Worm (Caenorhabditis elegans): ENCODE measurements around the gene srx-5.

The srx-5 gene

DNA sequence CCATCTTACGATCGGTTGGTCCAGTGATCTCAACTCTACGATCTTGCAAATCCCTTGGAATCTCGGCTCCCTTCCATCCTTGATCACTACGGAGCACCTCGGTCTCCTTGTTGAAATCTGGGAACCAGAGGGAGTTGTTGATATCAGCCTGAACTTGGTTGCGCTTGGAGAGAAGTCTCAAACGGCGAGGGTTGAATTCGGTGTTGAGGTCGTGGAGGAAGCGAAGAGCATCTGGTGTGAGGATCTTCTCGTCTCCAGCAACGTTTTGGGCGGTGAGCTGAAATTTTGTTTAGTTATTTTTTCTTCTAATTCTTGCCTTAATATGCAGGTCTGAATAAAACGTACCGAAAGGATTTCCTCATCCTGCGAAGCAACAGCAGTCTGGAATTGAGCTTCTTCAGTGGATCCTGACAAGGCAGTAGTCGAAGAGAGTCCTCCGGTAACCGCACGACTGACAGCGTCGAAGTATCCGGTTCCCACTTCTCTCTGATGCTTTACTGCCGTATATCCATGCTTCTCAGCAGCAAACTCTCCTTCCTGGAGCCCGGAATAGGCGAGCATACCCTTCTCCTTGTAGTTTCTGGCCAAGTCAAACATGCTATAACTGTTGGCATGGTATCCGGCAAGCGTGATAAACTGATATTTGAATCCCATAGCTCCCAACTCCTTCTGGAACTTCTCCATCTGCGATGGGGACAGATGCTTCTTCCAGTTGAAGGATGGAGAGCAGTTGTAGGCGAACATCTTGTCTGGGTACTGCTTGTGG is 26.1 kb downstream of the srx-5 start (continued):
- no peak for TF ChIP-seq nhr-12 (tag; optimal IDR thresholded peaks at IDR 0.05)
- TF ChIP-seq ceh-82 (tag; optimal IDR thresholded peaks at IDR 0.05), result no peak
- no peak for TF ChIP-seq nhr-77 (tag; optimal IDR thresholded peaks at IDR 0.05)
- no peak for TF ChIP-seq fkh-2 (tag; optimal IDR thresholded peaks at IDR 0.05)
- TF ChIP-seq unc-62 (GFP tag; optimal IDR thresholded peaks at IDR 0.05), result no peak
- TF ChIP-seq elt-3 (tag; optimal IDR thresholded peaks at IDR 0.05), result peak in 1 of 3 experiments; percentile 53

ce11 chrV:726573-727483 is 26.9 kb downstream of the srx-5 start:
- TF ChIP-seq lin-39 (tag; optimal IDR thresholded peaks at IDR 0.05), result no peak
- no peak for TF ChIP-seq nhr-23 (tag; optimal IDR thresholded peaks at IDR 0.05)
- no peak for TF ChIP-seq nhr-67 (tag; optimal IDR thresholded peaks at IDR 0.05)
- no peak for TF ChIP-seq ceh-16 (tag; optimal IDR thresholded peaks at IDR 0.05)
- TF ChIP-seq pha-4 (tag; optimal IDR thresholded peaks at IDR 0.05), result no peak
- no peak for TF ChIP-seq unc-39 (tag; optimal IDR thresholded peaks at IDR 0.05)
- no peak for TF ChIP-seq nhr-76 (tag; optimal IDR thresholded peaks at IDR 0.05)
- TF ChIP-seq ceh-82 (tag; optimal IDR thresholded peaks at IDR 0.05), result no peak
- no peak for TF ChIP-seq lin-15B (tag; optimal IDR thresholded peaks at IDR 0.05)
- TF ChIP-seq egl-5 (tag; optimal IDR thresholded peaks at IDR 0.05), result peak; percentile 35
- TF ChIP-seq nhr-28 (tag; optimal IDR thresholded peaks at IDR 0.05), result no peak
- no peak for TF ChIP-seq fkh-2 (tag; optimal IDR thresholded peaks at IDR 0.05)
- no peak for TF ChIP-seq nhr-237 (tag; optimal IDR thresholded peaks at IDR 0.05)
- TF ChIP-seq hmg-11 (tag; optimal IDR thresholded peaks at IDR 0.05), result no peak
- TF ChIP-seq lsy-12 (tag; optimal IDR thresholded peaks at IDR 0.05), result no peak
- TF ChIP-seq nhr-11 (tag; optimal IDR thresholded peaks at IDR 0.05), result no peak
- TF ChIP-seq nhr-25 (tag; optimal IDR thresholded peaks at IDR 0.05), result peak; percentile 25
- no peak for TF ChIP-seq fos-1 (tag; optimal IDR thresholded peaks at IDR 0.05)
- TF ChIP-seq sea-2 (GFP tag; optimal IDR thresholded peaks at IDR 0.05), result no peak
- peak in 1 of 3 experiments; percentile 5 for TF ChIP-seq elt-3 (tag; optimal IDR thresholded peaks at IDR 0.05)
- TF ChIP-seq mdl-1 (tag; optimal IDR thresholded peaks at IDR 0.05), result no peak
- no peak for TF ChIP-seq egl-27 (tag; optimal IDR thresholded peaks at IDR 0.05)
- TF ChIP-seq ztf-11 (tag; optimal IDR thresholded peaks at IDR 0.05), result no peak
- no peak for TF ChIP-seq ztf-4 (tag; optimal IDR thresholded peaks at IDR 0.05)
- TF ChIP-seq nhr-12 (tag; optimal IDR thresholded peaks at IDR 0.05), result no peak
- TF ChIP-seq eor-1 (tag; optimal IDR thresholded peaks at IDR 0.05), result no peak
- no peak for TF ChIP-seq skn-1 (tag; optimal IDR thresholded peaks at IDR 0.05)
- no peak for TF ChIP-seq fkh-10 (GFP tag; optimal IDR thresholded peaks at IDR 0.05)
- TF ChIP-seq zag-1 (tag; optimal IDR thresholded peaks at IDR 0.05), result no peak
- TF ChIP-seq nhr-43 (tag; optimal IDR thresholded peaks at IDR 0.05; ENCODE audit: poor library complexity, severe bottlenecking), result peak; percentile 56
- no peak for TF ChIP-seq unc-62 (GFP tag; optimal IDR thresholded peaks at IDR 0.05)
- no peak for TF ChIP-seq ZK546.5 (tag; optimal IDR thresholded peaks at IDR 0.05)
- TF ChIP-seq ama-1 (optimal IDR thresholded peaks at IDR 0.05), result peak; percentile 95
- no peak for TF ChIP-seq nhr-77 (tag; optimal IDR thresholded peaks at IDR 0.05)
- peak; percentile 17 for TF ChIP-seq pqm-1 (tag; optimal IDR thresholded peaks at IDR 0.05)
- no peak for TF ChIP-seq R02D3.7 (tag; optimal IDR thresholded peaks at IDR 0.05)
- TF ChIP-seq snpc-4 (tag; optimal IDR thresholded peaks at IDR 0.05), result no peak
- TF ChIP-seq ceh-9 (tag; optimal IDR thresholded peaks at IDR 0.05), result no peak
- no peak for TF ChIP-seq elt-1 (tag; optimal IDR thresholded peaks at IDR 0.05)
- TF ChIP-seq tbx-2 (tag; optimal IDR thresholded peaks at IDR 0.05), result no peak
- TF ChIP-seq ceh-28 (tag; optimal IDR thresholded peaks at IDR 0.05), result no peak
- no peak for TF ChIP-seq jun-1 (tag; optimal IDR thresholded peaks at IDR 0.05)
- peak; percentile 13 for TF ChIP-seq elt-2 (tag; optimal IDR thresholded peaks at IDR 0.05)
- TF ChIP-seq daf-12 (tag; optimal IDR thresholded peaks at IDR 0.05), result no peak
- no peak for TF ChIP-seq aly-2 (tag; optimal IDR thresholded peaks at IDR 0.05)
- no peak for TF ChIP-seq nfya-1 (tag; optimal IDR thresholded peaks at IDR 0.05; ENCODE audit: insufficient read depth)
- TF ChIP-seq mml-1 (tag; optimal IDR thresholded peaks at IDR 0.05), result no peak
